Worm (Caenorhabditis elegans): ENCODE results near the gene F16G10.14.

F16G10.14 gene

ce11 chrII:2393821-2394220 lies 5.0 kb downstream of the F16G10.14 start, which contains the start of gene F16G10.11:
F16G10.11 (minus strand) TSS chrII:2393921.
- no peak for TF ChIP-seq nhr-12 (tag; optimal IDR thresholded peaks at IDR 0.05)
- TF ChIP-seq nhr-84 (tag; optimal IDR thresholded peaks at IDR 0.05): no peak
- no peak for TF ChIP-seq irx-1 (tag; optimal IDR thresholded peaks at IDR 0.05)
- TF ChIP-seq efl-1 (optimal IDR thresholded peaks at IDR 0.05): no peak
- no peak for TF ChIP-seq efl-1 (GFP tag; optimal IDR thresholded peaks at IDR 0.05 in 1 of 2)
- TF ChIP-seq aly-2 (tag; optimal IDR thresholded peaks at IDR 0.05): no peak
- TF ChIP-seq xbp-1 (tag; optimal IDR thresholded peaks at IDR 0.05): no peak
- no peak for TF ChIP-seq ama-1 (optimal IDR thresholded peaks at IDR 0.05)
- TF ChIP-seq nhr-76 (tag; optimal IDR thresholded peaks at IDR 0.05): no peak
- TF ChIP-seq fkh-10 (GFP tag; optimal IDR thresholded peaks at IDR 0.05): no peak

ce11 chrII:2390884-2391283 lies 7.9 kb downstream of the F16G10.14 start, which contains the start of gene F16G10.10:
F16G10.10 (minus strand) TSS chrII:2390984.
- TF ChIP-seq tlp-1 (tag; optimal IDR thresholded peaks at IDR 0.05): no peak
- TF ChIP-seq zag-1 (tag; optimal IDR thresholded peaks at IDR 0.05): no peak
- no peak for TF ChIP-seq unc-130 (tag; optimal IDR thresholded peaks at IDR 0.05)
- TF ChIP-seq irx-1 (tag; optimal IDR thresholded peaks at IDR 0.05): no peak
- TF ChIP-seq C34B4.2 (tag; optimal IDR thresholded peaks at IDR 0.05): no peak
- TF ChIP-seq nhr-19 (GFP tag; conservative IDR thresholded peaks at IDR 0.05): no peak
- no peak for TF ChIP-seq alr-1 (tag; optimal IDR thresholded peaks at IDR 0.05; ENCODE audit: borderline replicate concordance)

- TF ChIP-seq efl-1 (optimal IDR thresholded peaks at IDR 0.05) (no peak), efl-1 (GFP tag; optimal IDR thresholded peaks at IDR 0.05 in 1 of 2) (no peak), tbx-2 (tag; optimal IDR thresholded peaks at IDR 0.05) (no peak), lin-15B (tag; optimal IDR thresholded peaks at IDR 0.05) (no peak), nhr-28 (tag; optimal IDR thresholded peaks at IDR 0.05) (no peak), irx-1 (tag; optimal IDR thresholded peaks at IDR 0.05) (no peak), nhr-11 (tag; optimal IDR thresholded peaks at IDR 0.05) (no peak), nhr-20 (tag; optimal IDR thresholded peaks at IDR 0.05) (no peak), dpl-1 (GFP tag; optimal IDR thresholded peaks at IDR 0.05) (no peak), ztf-4 (tag; optimal IDR thresholded peaks at IDR 0.05) (no peak), lin-14 (GFP tag; optimal IDR thresholded peaks at IDR 0.05) (no peak)
These were observed 13.3 kb downstream of the F16G10.14 start, which contains the start of gene F16G10.9 for ce11 chrII:2385495-2385894. F16G10.9 (minus strand) TSS chrII:2385595.

- no peak for TF ChIP-seq lin-15B (tag; optimal IDR thresholded peaks at IDR 0.05)
These were observed 15.4 kb downstream of the F16G10.14 start, which contains the start of gene F16G10.8 for ce11 chrII:2383334-2383733. F16G10.8 (minus strand) TSS chrII:2383434.

ce11 chrII:2380174-2380573 lies 18.6 kb downstream of the F16G10.14 start, which contains the start of gene F16G10.7:
F16G10.7 (minus strand) TSS chrII:2380274.
- TF ChIP-seq C34B4.2 (tag; optimal IDR thresholded peaks at IDR 0.05) (no peak), fkh-10 (GFP tag; optimal IDR thresholded peaks at IDR 0.05) (no peak), nhr-71 (tag; optimal IDR thresholded peaks at IDR 0.05) (no peak), jun-1 (tag; optimal IDR thresholded peaks at IDR 0.05) (no peak), efl-1 (optimal IDR thresholded peaks at IDR 0.05) (no peak), efl-1 (GFP tag; optimal IDR thresholded peaks at IDR 0.05 in 1 of 2) (no peak), unc-86 (tag; optimal IDR thresholded peaks at IDR 0.05) (no peak), isw-1 (GFP tag; IDR thresholded peaks at IDR 0.05) (no peak), nhr-19 (GFP tag; conservative IDR thresholded peaks at IDR 0.05) (no peak), nhr-77 (tag; optimal IDR thresholded peaks at IDR 0.05) (no peak), tbx-2 (tag; optimal IDR thresholded peaks at IDR 0.05) (no peak), unc-30 (tag; optimal IDR thresholded peaks at IDR 0.05) (no peak), alr-1 (tag; optimal IDR thresholded peaks at IDR 0.05; ENCODE audit: borderline replicate concordance) (no peak), pax-3 (tag; optimal IDR thresholded peaks at IDR 0.05) (no peak), ztf-4 (tag; optimal IDR thresholded peaks at IDR 0.05) (no peak), ztf-11 (tag; optimal IDR thresholded peaks at IDR 0.05) (no peak), snu-23 (GFP tag; optimal IDR thresholded peaks at IDR 0.05) (no peak), nhr-90 (tag; optimal IDR thresholded peaks at IDR 0.05; ENCODE audit: poor library complexity) (no peak), elt-3 (tag; optimal IDR thresholded peaks at IDR 0.05) (no peak), lin-14 (GFP tag; optimal IDR thresholded peaks at IDR 0.05) (no peak)
